Fruit fly (Drosophila melanogaster): Measurements from ENCODE around the gene amrt.

DNA sequence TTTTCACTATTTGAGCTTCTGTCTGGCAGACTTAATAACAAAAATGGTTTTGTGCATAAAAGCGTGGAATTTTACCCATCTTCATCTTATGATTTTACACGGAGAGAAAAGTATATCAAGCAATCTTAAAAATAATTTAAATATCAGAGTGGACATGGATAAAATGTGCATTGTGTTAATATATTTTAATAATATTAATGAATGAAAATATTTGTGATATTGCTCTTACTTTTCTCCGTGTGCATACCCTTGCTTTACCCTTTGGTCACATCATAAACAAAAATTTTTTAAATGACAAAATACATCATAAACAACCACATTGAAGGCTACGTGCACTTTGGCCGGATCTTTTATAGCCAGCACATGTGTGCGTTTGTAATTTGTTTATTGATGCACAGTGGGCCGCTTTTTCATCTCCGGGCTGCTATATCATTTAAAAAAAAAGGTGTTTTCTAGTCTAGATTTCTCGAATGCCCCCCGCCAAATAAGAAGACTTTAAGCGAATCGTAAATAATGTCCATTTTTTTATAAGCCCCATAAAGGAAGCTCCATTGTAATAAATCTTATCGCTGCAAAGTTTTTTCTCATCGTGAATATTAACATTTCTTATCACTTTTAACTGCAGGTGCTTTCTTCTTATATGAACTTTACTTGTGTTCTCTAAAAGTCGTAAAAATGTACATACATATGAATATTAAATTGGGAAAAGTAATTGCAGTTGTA lies 17.7 kb upstream of the amrt start:
- TF ChIP-seq CG6854 (GFP tag; optimal IDR thresholded peaks at IDR 0.05): no peak
- peak; percentile 61 for TF ChIP-seq vri (GFP tag; optimal IDR thresholded peaks at IDR 0.05)
- TF ChIP-seq CG8319 (GFP tag; optimal IDR thresholded peaks at IDR 0.05): no peak
- peak; percentile 7 for TF ChIP-seq CG10669 (GFP tag; optimal IDR thresholded peaks at IDR 0.05)
- TF ChIP-seq fd85E (GFP tag; optimal IDR thresholded peaks at IDR 0.05): no peak
- TF ChIP-seq CG3032 (tag; optimal IDR thresholded peaks at IDR 0.05): peak; percentile 28
- peak; percentile 7 for TF ChIP-seq CG31627 (GFP tag; optimal IDR thresholded peaks at IDR 0.05)
- TF ChIP-seq achi (GFP tag; optimal IDR thresholded peaks at IDR 0.05): peak; percentile 47
- TF ChIP-seq CG3919 (GFP tag; optimal IDR thresholded peaks at IDR 0.05): peak; percentile 53
- no peak for TF ChIP-seq fd59A (GFP tag; optimal IDR thresholded peaks at IDR 0.05)

All from whole organism, prepupa.